ENCODE assay signal across 1 fruit fly cellular context in the genomic region with DNA sequence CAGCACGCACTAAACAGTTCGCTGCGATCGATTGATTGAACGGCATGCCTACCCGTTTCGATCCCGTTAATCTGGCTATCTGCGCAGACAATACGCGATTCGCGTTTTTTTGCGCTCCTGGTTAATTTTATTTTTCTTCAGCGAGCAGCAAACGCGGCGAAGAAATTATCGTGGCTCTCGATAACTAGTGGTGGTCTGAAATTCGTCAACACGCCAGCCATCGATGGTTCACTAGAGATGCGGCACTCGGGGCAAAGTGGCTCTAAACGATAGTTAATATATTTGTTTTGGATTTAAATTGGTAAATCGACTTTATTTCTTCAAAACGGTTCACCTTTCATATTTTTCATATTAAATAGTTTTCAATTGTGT.
TF ChIP-seq lines count a peak whose summit lies in the region.

A gene (minus strand): TSS at position 191 of the 372 bp plus-strand sequence.

TF ChIP-seq in whole organism, embryonic, 481 proteins besides CTCF, POLR2A, EP300 and RAD21 (continued from another document and continues in another):
- TF ChIP-seq Lpt (GFP tag; optimal IDR thresholded peaks at IDR 0.05; lab: Kevin White, UChicago): no peak
- peak; percentile 66 for TF ChIP-seq ato (GFP tag; IDR thresholded peaks at IDR 0.05; lab: Robert Waterston, UW; ENCODE audit: partially characterized antibody)
- peak; percentile 94 for TF ChIP-seq Ets65A (GFP tag; lab: Kevin White, UChicago)
- peak; percentile 66 for TF ChIP-seq sisA (GFP tag; IDR thresholded peaks at IDR 0.05; lab: Robert Waterston, UW)
- TF ChIP-seq CG10959 (GFP tag; IDR thresholded peaks at IDR 0.05; lab: Robert Waterston, UW): peak; percentile 28; the same call in 1 of the 2 replicates
- TF ChIP-seq wek (GFP tag; optimal IDR thresholded peaks at IDR 0.05; lab: Kevin White, UChicago): no peak
- peak; percentile 45 for TF ChIP-seq fu2 (GFP tag; optimal IDR thresholded peaks at IDR 0.05; lab: Kevin White, UChicago)
- no peak for TF ChIP-seq ab (GFP tag; optimal IDR thresholded peaks at IDR 0.05; lab: Kevin White, UChicago)
- TF ChIP-seq Hey (tag; optimal IDR thresholded peaks at IDR 0.05; lab: Kevin White, UChicago): no peak
- no peak for TF ChIP-seq tll (GFP tag; optimal IDR thresholded peaks at IDR 0.05; lab: Kevin White, UChicago)
- TF ChIP-seq Hmr (GFP tag; optimal IDR thresholded peaks at IDR 0.05; lab: Kevin White, UChicago): peak; percentile 62
- peak; percentile 91 for TF ChIP-seq CG6791 (GFP tag; IDR thresholded peaks at IDR 0.05; lab: Robert Waterston, UW; ENCODE audit: partially characterized antibody)
- TF ChIP-seq CG4820 (GFP tag; optimal IDR thresholded peaks at IDR 0.05; lab: Kevin White, UChicago): peak; percentile 8
- TF ChIP-seq fd102C (GFP tag; optimal IDR thresholded peaks at IDR 0.05; lab: Kevin White, UChicago): no peak
- TF ChIP-seq zen (tag; optimal IDR thresholded peaks at IDR 0.05; lab: Kevin White, UChicago): no peak
- no peak for TF ChIP-seq CG5245 (GFP tag; optimal IDR thresholded peaks at IDR 0.05; lab: Kevin White, UChicago)
- peak; percentile 56 for TF ChIP-seq bigmax (GFP tag; optimal IDR thresholded peaks at IDR 0.05; lab: Kevin White, UChicago)
- peak; percentile 68 for TF ChIP-seq mam (GFP tag; optimal IDR thresholded peaks at IDR 0.05; lab: Kevin White, UChicago)
- no peak; the same call in 1 of the 2 replicates for TF ChIP-seq ro (GFP tag; IDR thresholded peaks at IDR 0.05; lab: Robert Waterston, UW)
- no peak for TF ChIP-seq hkb (optimal IDR thresholded peaks at IDR 0.05; lab: Kevin White, UChicago)
- TF ChIP-seq hkb (GFP tag; IDR thresholded peaks at IDR 0.05; lab: Robert Waterston, UW): 0 out of 2 replicates have a peak, but pooled peaks have one; percentile 27
- no peak for TF ChIP-seq HmgZ (tag; optimal IDR thresholded peaks at IDR 0.05; lab: Kevin White, UChicago)
- no peak for TF ChIP-seq CG17912 (GFP tag; optimal IDR thresholded peaks at IDR 0.05; lab: Kevin White, UChicago)
- TF ChIP-seq CG3163 (GFP tag; optimal IDR thresholded peaks at IDR 0.05; lab: Kevin White, UChicago): no peak
- TF ChIP-seq CG12659 (GFP tag; optimal IDR thresholded peaks at IDR 0.05; lab: Kevin White, UChicago): peak; percentile 40
- no peak for TF ChIP-seq Atf-2 (GFP tag; optimal IDR thresholded peaks at IDR 0.05; lab: Kevin White, UChicago)
- no peak for TF ChIP-seq lov (optimal IDR thresholded peaks at IDR 0.05; lab: Kevin White, UChicago)
- no peak for TF ChIP-seq lov (GFP tag; IDR thresholded peaks at IDR 0.05; lab: Robert Waterston, UW)
- TF ChIP-seq otp (GFP tag; IDR thresholded peaks at IDR 0.05; lab: Robert Waterston, UW): peak; percentile 36; the same call in 1 of the 3 replicates
- peak; percentile 86 for TF ChIP-seq CG11456 (GFP tag; IDR thresholded peaks at IDR 0.05; lab: Robert Waterston, UW)
- no peak for TF ChIP-seq CG7839 (tag; optimal IDR thresholded peaks at IDR 0.05; lab: Kevin White, UChicago)
- TF ChIP-seq insv (GFP tag; optimal IDR thresholded peaks at IDR 0.05; lab: Kevin White, UChicago): no peak
- no peak for TF ChIP-seq chif (GFP tag; optimal IDR thresholded peaks at IDR 0.05; lab: Kevin White, UChicago)
- TF ChIP-seq CG13296 (GFP tag; optimal IDR thresholded peaks at IDR 0.05; lab: Kevin White, UChicago): no peak
- no peak for TF ChIP-seq PHDP (tag; optimal IDR thresholded peaks at IDR 0.05; lab: Kevin White, UChicago)
- no peak for TF ChIP-seq gcm (GFP tag; optimal IDR thresholded peaks at IDR 0.05; lab: Kevin White, UChicago)
- no peak for TF ChIP-seq CG8089 (GFP tag; optimal IDR thresholded peaks at IDR 0.05; lab: Kevin White, UChicago)
- no peak for TF ChIP-seq crol (GFP tag; IDR thresholded peaks at IDR 0.05; lab: Robert Waterston, UW)
- peak; percentile 51 for TF ChIP-seq Meics (GFP tag; optimal IDR thresholded peaks at IDR 0.05; lab: Kevin White, UChicago)
- TF ChIP-seq CG2129 (GFP tag; IDR thresholded peaks at IDR 0.05; lab: Robert Waterston, UW; ENCODE audit: partially characterized antibody): peak; percentile 62
- TF ChIP-seq CG18476 (GFP tag; optimal IDR thresholded peaks at IDR 0.05; lab: Kevin White, UChicago): no peak
- TF ChIP-seq CG7271 (tag; optimal IDR thresholded peaks at IDR 0.05; lab: Kevin White, UChicago): no peak
- TF ChIP-seq eyg (GFP tag; optimal IDR thresholded peaks at IDR 0.05; lab: Kevin White, UChicago): no peak
- TF ChIP-seq Ravus (GFP tag; IDR thresholded peaks at IDR 0.05; lab: Robert Waterston, UW): no peak
- TF ChIP-seq gce (GFP tag; IDR thresholded peaks at IDR 0.05; lab: Robert Waterston, UW): no peak
- no peak for TF ChIP-seq fd96Cb (tag; optimal IDR thresholded peaks at IDR 0.05; lab: Kevin White, UChicago)
- no peak for TF ChIP-seq nom (GFP tag; optimal IDR thresholded peaks at IDR 0.05; lab: Kevin White, UChicago)
- TF ChIP-seq CG3281 (GFP tag; optimal IDR thresholded peaks at IDR 0.05; lab: Kevin White, UChicago): peak; percentile 4
- no peak; the same call in 1 of the 2 replicates for TF ChIP-seq ranshi (GFP tag; IDR thresholded peaks at IDR 0.05; lab: Robert Waterston, UW)
- no peak for TF ChIP-seq Elba2 (GFP tag; optimal IDR thresholded peaks at IDR 0.05; lab: Kevin White, UChicago)
- peak; percentile 66 for TF ChIP-seq nmo (GFP tag; optimal IDR thresholded peaks at IDR 0.05; lab: Kevin White, UChicago)
- TF ChIP-seq pb (GFP tag; optimal IDR thresholded peaks at IDR 0.05; lab: Kevin White, UChicago): no peak
- no peak for TF ChIP-seq CG12299 (tag; optimal IDR thresholded peaks at IDR 0.05; lab: Kevin White, UChicago)
- TF ChIP-seq CG17802 (tag; optimal IDR thresholded peaks at IDR 0.05; lab: Kevin White, UChicago): no peak
- no peak for TF ChIP-seq NC2β (GFP tag; optimal IDR thresholded peaks at IDR 0.05; lab: Kevin White, UChicago)
- TF ChIP-seq schlank (tag; optimal IDR thresholded peaks at IDR 0.05; lab: Kevin White, UChicago): no peak
- peak; percentile 6 for TF ChIP-seq luna (GFP tag; optimal IDR thresholded peaks at IDR 0.05; lab: Kevin White, UChicago)
- TF ChIP-seq CG4854 (GFP tag; optimal IDR thresholded peaks at IDR 0.05; lab: Kevin White, UChicago): no peak
- TF ChIP-seq CG31388 (GFP tag; optimal IDR thresholded peaks at IDR 0.05; lab: Kevin White, UChicago): no peak
- no peak for TF ChIP-seq sd (tag; optimal IDR thresholded peaks at IDR 0.05; lab: Kevin White, UChicago)
- peak; percentile 24 for TF ChIP-seq shn (GFP tag; optimal IDR thresholded peaks at IDR 0.05; lab: Kevin White, UChicago)
- no peak for TF ChIP-seq CG15011 (GFP tag; optimal IDR thresholded peaks at IDR 0.05; lab: Kevin White, UChicago)
- no peak for TF ChIP-seq oc (tag; optimal IDR thresholded peaks at IDR 0.05; lab: Kevin White, UChicago)
- no peak for TF ChIP-seq Kr (GFP tag; optimal IDR thresholded peaks at IDR 0.05; lab: Kevin White, UChicago)
- 0 out of 2 replicates have a peak, but pooled peaks have one; percentile 31 for TF ChIP-seq Ada2b (GFP tag; IDR thresholded peaks at IDR 0.05; lab: Robert Waterston, UW)
- TF ChIP-seq phol (tag; optimal IDR thresholded peaks at IDR 0.05; lab: Kevin White, UChicago): peak; percentile 41
- TF ChIP-seq Adf1 (GFP tag; IDR thresholded peaks at IDR 0.05; lab: Robert Waterston, UW): peak; percentile 6
- TF ChIP-seq MTF-1 (GFP tag; optimal IDR thresholded peaks at IDR 0.05; lab: Kevin White, UChicago; ENCODE audit: borderline replicate concordance): no peak
- TF ChIP-seq sna (GFP tag; IDR thresholded peaks at IDR 0.05; lab: Robert Waterston, UW; ENCODE audit: partially characterized antibody): peak; percentile 44; the same call in 1 of the 2 replicates
- TF ChIP-seq klu (GFP tag; IDR thresholded peaks at IDR 0.05; lab: Robert Waterston, UW): peak; percentile 59
- peak; percentile 56; the same call in 1 of the 3 replicates for TF ChIP-seq mld (GFP tag; IDR thresholded peaks at IDR 0.05; lab: Robert Waterston, UW; ENCODE audit: partially characterized antibody)
- no peak for TF ChIP-seq Mad (GFP tag; optimal IDR thresholded peaks at IDR 0.05; lab: Kevin White, UChicago)
- no peak for TF ChIP-seq CG31365 (tag; optimal IDR thresholded peaks at IDR 0.05; lab: Kevin White, UChicago)
- TF ChIP-seq CG12769 (tag; optimal IDR thresholded peaks at IDR 0.05; lab: Kevin White, UChicago): no peak
- no peak for TF ChIP-seq grn (GFP tag; optimal IDR thresholded peaks at IDR 0.05; lab: Kevin White, UChicago)
- peak; percentile 70 for TF ChIP-seq hb (GFP tag; IDR thresholded peaks at IDR 0.05; lab: Robert Waterston, UW; ENCODE audit: partially characterized antibody)
- TF ChIP-seq Hsf (GFP tag; optimal IDR thresholded peaks at IDR 0.05; lab: Kevin White, UChicago): peak; percentile 43
- TF ChIP-seq CG8478 (optimal IDR thresholded peaks at IDR 0.05; lab: Kevin White, UChicago): no peak
- no peak; the same call in 1 of the 2 replicates for TF ChIP-seq CG32767 (GFP tag; IDR thresholded peaks at IDR 0.05; lab: Robert Waterston, UW)
- peak in 1 of 2 experiments; percentile 47 for TF ChIP-seq Hr51 (GFP tag; optimal IDR thresholded peaks at IDR 0.05; lab: Kevin White, UChicago)
- peak; percentile 59; the same call in 1 of the 2 replicates for TF ChIP-seq CG1024 (GFP tag; IDR thresholded peaks at IDR 0.05; lab: Robert Waterston, UW)
- TF ChIP-seq Sry-β (GFP tag; optimal IDR thresholded peaks at IDR 0.05; lab: Kevin White, UChicago): peak; percentile 74
- TF ChIP-seq Awh (GFP tag; IDR thresholded peaks at IDR 0.05; lab: Robert Waterston, UW): no peak
- no peak for TF ChIP-seq Camta (GFP tag; optimal IDR thresholded peaks at IDR 0.05; lab: Kevin White, UChicago)
- TF ChIP-seq CG12219 (GFP tag; optimal IDR thresholded peaks at IDR 0.05; lab: Kevin White, UChicago): no peak
- TF ChIP-seq CG6813 (GFP tag; optimal IDR thresholded peaks at IDR 0.05; lab: Kevin White, UChicago): no peak
- TF ChIP-seq usp (GFP tag; optimal IDR thresholded peaks at IDR 0.05; lab: Kevin White, UChicago): no peak
- TF ChIP-seq lilli (GFP tag; optimal IDR thresholded peaks at IDR 0.05; lab: Kevin White, UChicago): peak; percentile 62
- peak; percentile 25 for TF ChIP-seq CG8388 (GFP tag; optimal IDR thresholded peaks at IDR 0.05; lab: Kevin White, UChicago)
- TF ChIP-seq run (tag; optimal IDR thresholded peaks at IDR 0.05; lab: Kevin White, UChicago): no peak
- peak; percentile 62 for TF ChIP-seq vfl (GFP tag; optimal IDR thresholded peaks at IDR 0.05; lab: Kevin White, UChicago)
- peak; percentile 48 for TF ChIP-seq CG14710 (tag; optimal IDR thresholded peaks at IDR 0.05; lab: Kevin White, UChicago)
- no peak for TF ChIP-seq hth (optimal IDR thresholded peaks at IDR 0.05; lab: Kevin White, UChicago)
- TF ChIP-seq ems (GFP tag; optimal IDR thresholded peaks at IDR 0.05; lab: Kevin White, UChicago): peak; percentile 48
- TF ChIP-seq Xrp1 (GFP tag; IDR thresholded peaks at IDR 0.05; lab: Robert Waterston, UW): peak; percentile 59
- peak; percentile 50; the same call in 1 of the 3 replicates for TF ChIP-seq Mrtf (GFP tag; IDR thresholded peaks at IDR 0.05; lab: Robert Waterston, UW)
- TF ChIP-seq bab2 (GFP tag; optimal IDR thresholded peaks at IDR 0.05; lab: Kevin White, UChicago): peak; percentile 4
- TF ChIP-seq sr (GFP tag; IDR thresholded peaks at IDR 0.05; lab: Robert Waterston, UW): no peak
- peak; percentile 72 for TF ChIP-seq CG9727 (GFP tag; optimal IDR thresholded peaks at IDR 0.05; lab: Kevin White, UChicago)
- no peak for TF ChIP-seq slp2 (GFP tag; optimal IDR thresholded peaks at IDR 0.05; lab: Kevin White, UChicago)
- TF ChIP-seq ap (GFP tag; IDR thresholded peaks at IDR 0.05; lab: Robert Waterston, UW): no peak
- TF ChIP-seq CG1233 (GFP tag; optimal IDR thresholded peaks at IDR 0.05; lab: Kevin White, UChicago): no peak
- TF ChIP-seq CG9817 (tag; optimal IDR thresholded peaks at IDR 0.05; lab: Kevin White, UChicago): peak; percentile 73
- TF ChIP-seq kni (GFP tag; optimal IDR thresholded peaks at IDR 0.05; lab: Kevin White, UChicago): no peak
- TF ChIP-seq E2f2 (GFP tag; IDR thresholded peaks at IDR 0.05; lab: Robert Waterston, UW): no peak
- peak in 1 of 3 experiments; percentile 61 for TF ChIP-seq lola (GFP tag; optimal IDR thresholded peaks at IDR 0.05; lab: Kevin White, UChicago)
- no peak for TF ChIP-seq Vsx1 (GFP tag; optimal IDR thresholded peaks at IDR 0.05; lab: Kevin White, UChicago)
- peak; percentile 28; the same call in 1 of the 3 replicates for TF ChIP-seq CG14050 (GFP tag; IDR thresholded peaks at IDR 0.05; lab: Robert Waterston, UW)
- peak; percentile 23; the same call in 1 of the 2 replicates for TF ChIP-seq HLH3B (GFP tag; IDR thresholded peaks at IDR 0.05; lab: Robert Waterston, UW)
- no peak for TF ChIP-seq odd (GFP tag; optimal IDR thresholded peaks at IDR 0.05; lab: Kevin White, UChicago)
- peak; percentile 43 for TF ChIP-seq CG10267 (tag; optimal IDR thresholded peaks at IDR 0.05; lab: Kevin White, UChicago)
- peak; percentile 54 for TF ChIP-seq CG12391 (tag; optimal IDR thresholded peaks at IDR 0.05; lab: Kevin White, UChicago)
- peak; percentile 67 for TF ChIP-seq nerfin-1 (tag; optimal IDR thresholded peaks at IDR 0.05; lab: Kevin White, UChicago)
- TF ChIP-seq CG13775 (GFP tag; optimal IDR thresholded peaks at IDR 0.05; lab: Kevin White, UChicago): peak; percentile 71
- no peak for TF ChIP-seq CG17186 (GFP tag; optimal IDR thresholded peaks at IDR 0.05; lab: Kevin White, UChicago)
- TF ChIP-seq Mes4 (GFP tag; optimal IDR thresholded peaks at IDR 0.05; lab: Kevin White, UChicago): no peak
- TF ChIP-seq Ets97D (GFP tag; optimal IDR thresholded peaks at IDR 0.05; lab: Kevin White, UChicago): no peak
- TF ChIP-seq vnd (GFP tag; IDR thresholded peaks at IDR 0.05; lab: Robert Waterston, UW; ENCODE audit: partially characterized antibody): peak; percentile 86
- TF ChIP-seq CG4328 (GFP tag; optimal IDR thresholded peaks at IDR 0.05; lab: Kevin White, UChicago): no peak
- 0 out of 2 replicates have a peak, but pooled peaks have one; percentile 17 for TF ChIP-seq CG17328 (GFP tag; IDR thresholded peaks at IDR 0.05; lab: Robert Waterston, UW)
- peak; percentile 67 for TF ChIP-seq CG2120 (GFP tag; optimal IDR thresholded peaks at IDR 0.05; lab: Kevin White, UChicago)
- TF ChIP-seq CG42726 (GFP tag; IDR thresholded peaks at IDR 0.05; lab: Robert Waterston, UW; ENCODE audit: partially characterized antibody): peak; percentile 81
- peak; percentile 67 for TF ChIP-seq CG9437 (GFP tag; optimal IDR thresholded peaks at IDR 0.05; lab: Kevin White, UChicago)
- TF ChIP-seq crp (GFP tag; optimal IDR thresholded peaks at IDR 0.05; lab: Kevin White, UChicago): no peak
- TF ChIP-seq HLH4C (GFP tag; IDR thresholded peaks at IDR 0.05; lab: Robert Waterston, UW; ENCODE audit: partially characterized antibody): peak; percentile 69
- no peak; the same call in 2 of the 3 replicates for TF ChIP-seq B-H1 (GFP tag; IDR thresholded peaks at IDR 0.05; lab: Robert Waterston, UW)
- peak; percentile 94 for TF ChIP-seq MESR4 (GFP tag; optimal IDR thresholded peaks at IDR 0.05; lab: Kevin White, UChicago)
